Worm (Caenorhabditis elegans) whole organism, L3 larva: ENCODE measurements around the gene C15C8.8.

Experiments used
- R02D3.7 ChIP-seq: fragments of 150-350 bp; optimal IDR thresholded peaks from 2 replicates; lab custom pipeline; 2014; ENCODE audit warnings: missing biosample characterization, missing genetic modification characterization
- ZK546.5 ChIP-seq: sonication (generic microtip); optimal IDR thresholded peaks from 2 replicates; lab custom pipeline; 2017; ENCODE audit warnings: missing biosample characterization, missing genetic modification characterization
- aly-2 ChIP-seq: fragments of 150-350 bp; optimal IDR thresholded peaks from 2 replicates; lab custom pipeline; 2014; ENCODE audit warnings: missing biosample characterization, missing genetic modification characterization
- ama-1 ChIP-seq: fragments of 150-350 bp; optimal IDR thresholded peaks from 2 replicates; lab custom pipeline; 2018
- ceh-16 ChIP-seq: sonication (generic microtip); optimal IDR thresholded peaks from 2 replicates; lab custom pipeline; 2017; ENCODE audit warnings: missing biosample characterization, missing genetic modification characterization
- ceh-28 ChIP-seq: fragments of 150-350 bp; optimal IDR thresholded peaks from 2 replicates; lab custom pipeline; 2014; ENCODE audit warnings: missing biosample characterization, missing genetic modification reagents, missing genetic modification characterization
- ceh-82 ChIP-seq: fragments of 150-350 bp; optimal IDR thresholded peaks from 2 replicates; lab custom pipeline; 2014; ENCODE audit warnings: missing biosample characterization, missing genetic modification characterization
- ceh-9 ChIP-seq: sonication (generic microtip); optimal IDR thresholded peaks from 2 replicates; lab custom pipeline; 2018; ENCODE audit warnings: missing biosample characterization, missing genetic modification characterization
- daf-12 ChIP-seq: fragments of 150-350 bp; optimal IDR thresholded peaks from 2 replicates; lab custom pipeline; 2014; ENCODE audit warnings: missing biosample characterization, missing genetic modification reagents, missing genetic modification characterization
- egl-5 ChIP-seq: fragments of 150-350 bp; optimal IDR thresholded peaks from 2 replicates; lab custom pipeline; 2017; ENCODE audit warnings: missing biosample characterization, missing genetic modification reagents, missing genetic modification characterization, inconsistent platforms
- elt-1 ChIP-seq: fragments of 150-350 bp; optimal IDR thresholded peaks from 2 replicates; lab custom pipeline; 2014; ENCODE audit warnings: missing biosample characterization, missing genetic modification characterization
- elt-2 ChIP-seq: sonication (generic microtip); optimal IDR thresholded peaks from 2 replicates; lab custom pipeline; 2016; ENCODE audit warnings: missing genetic modification reagents, mild to moderate bottlenecking, missing genetic modification characterization, missing compliant biosample characterization
- elt-3 ChIP-seq, 3 experiments: fragments of 150-350 bp in 1 of 3; sonication (generic microtip) in 2 of 3; optimal IDR thresholded peaks; 2 replicates in 2 of 3; 4 replicates in 1 of 3; lab custom pipeline; 2014 to 2017; ENCODE audit warnings: missing biosample characterization in 3 of 3, missing genetic modification characterization in 3 of 3
- fkh-10 ChIP-seq: sonication (generic microtip); optimal IDR thresholded peaks from 2 replicates; lab custom pipeline; 2017; ENCODE audit warnings: missing biosample characterization, missing genetic modification reagents, missing genetic modification characterization
- fos-1 ChIP-seq: fragments of 150-350 bp; optimal IDR thresholded peaks from 2 replicates; lab custom pipeline; 2014; ENCODE audit warnings: missing biosample characterization, missing genetic modification characterization
- jun-1 ChIP-seq: fragments of 150-350 bp; optimal IDR thresholded peaks from 2 replicates; lab custom pipeline; 2014; ENCODE audit warnings: missing biosample characterization, missing genetic modification reagents, missing genetic modification characterization
- lin-15B ChIP-seq: fragments of 150-350 bp; optimal IDR thresholded peaks from 2 replicates; lab custom pipeline; 2014; ENCODE audit warnings: missing biosample characterization, missing genetic modification characterization
- lin-39 ChIP-seq: fragments of 150-350 bp; optimal IDR thresholded peaks from 2 replicates; lab custom pipeline; 2018; ENCODE audit warnings: missing biosample characterization, missing genetic modification reagents, missing genetic modification characterization
- mdl-1 ChIP-seq: fragments of 150-350 bp; optimal IDR thresholded peaks from 2 replicates; lab custom pipeline; 2014; ENCODE audit warnings: missing biosample characterization, missing genetic modification characterization
- mml-1 ChIP-seq: fragments of 150-350 bp; sonication (generic microtip); optimal IDR thresholded peaks from 3 replicates; lab custom pipeline; 2014; ENCODE audit warnings: missing biosample characterization, missing genetic modification characterization
- nfya-1 ChIP-seq: sonication (generic microtip); optimal IDR thresholded peaks from 2 replicates; lab custom pipeline; 2017; ENCODE audit warnings: missing genetic modification characterization, mild to moderate bottlenecking, missing compliant biosample characterization, antibody characterized with exemption, moderate library complexity; ENCODE audit not compliant: insufficient read depth
- nhr-11 ChIP-seq: fragments of 150-350 bp; optimal IDR thresholded peaks from 2 replicates; lab custom pipeline; 2014; ENCODE audit warnings: missing biosample characterization, missing genetic modification characterization
- nhr-23 ChIP-seq: fragments of 150-350 bp; optimal IDR thresholded peaks from 2 replicates; lab custom pipeline; 2014; ENCODE audit warnings: missing biosample characterization, missing genetic modification reagents, missing genetic modification characterization
- nhr-237 ChIP-seq: fragments of 150-350 bp; optimal IDR thresholded peaks from 2 replicates; lab custom pipeline; 2014; ENCODE audit warnings: missing biosample characterization, missing genetic modification characterization
- nhr-25 ChIP-seq: sonication (generic microtip); optimal IDR thresholded peaks from 2 replicates; lab custom pipeline; 2017; ENCODE audit warnings: missing biosample characterization, missing genetic modification characterization
- nhr-28 ChIP-seq: fragments of 150-350 bp; optimal IDR thresholded peaks from 2 replicates; lab custom pipeline; 2014; ENCODE audit warnings: missing biosample characterization, missing genetic modification characterization
- nhr-67 ChIP-seq: fragments of 150-350 bp; optimal IDR thresholded peaks from 2 replicates; lab custom pipeline; 2014; ENCODE audit warnings: missing biosample characterization, missing genetic modification characterization
- nhr-76 ChIP-seq: fragments of 150-350 bp; sonication (generic microtip); optimal IDR thresholded peaks from 5 replicates; lab custom pipeline; 2014; ENCODE audit warnings: missing biosample characterization, missing genetic modification characterization
- pqm-1 ChIP-seq: fragments of 150-350 bp; optimal IDR thresholded peaks from 2 replicates; lab custom pipeline; 2017; ENCODE audit warnings: missing biosample characterization, missing genetic modification characterization, inconsistent platforms
- skn-1 ChIP-seq: fragments of 150-350 bp; optimal IDR thresholded peaks from 2 replicates; lab custom pipeline; 2014; ENCODE audit warnings: missing biosample characterization, missing genetic modification characterization
- snpc-4 ChIP-seq: fragments of 150-350 bp; optimal IDR thresholded peaks from 2 replicates; lab custom pipeline; 2014; ENCODE audit warnings: missing biosample characterization, missing genetic modification characterization
- tbx-2 ChIP-seq: sonication (generic microtip); optimal IDR thresholded peaks from 2 replicates; lab custom pipeline; 2016; ENCODE audit warnings: mild to moderate bottlenecking, missing genetic modification characterization, missing compliant biosample characterization
- zag-1 ChIP-seq: fragments of 150-350 bp; optimal IDR thresholded peaks from 2 replicates; lab custom pipeline; 2014; ENCODE audit warnings: missing biosample characterization, missing genetic modification characterization
- ztf-11 ChIP-seq: fragments of 150-350 bp; optimal IDR thresholded peaks from 2 replicates; lab custom pipeline; 2014; ENCODE audit warnings: missing biosample characterization, missing genetic modification characterization
- ztf-4 ChIP-seq: fragments of 150-350 bp; optimal IDR thresholded peaks from 2 replicates; lab custom pipeline; 2014; ENCODE audit warnings: missing biosample characterization, missing genetic modification characterization

C15C8.8 gene

DNA sequence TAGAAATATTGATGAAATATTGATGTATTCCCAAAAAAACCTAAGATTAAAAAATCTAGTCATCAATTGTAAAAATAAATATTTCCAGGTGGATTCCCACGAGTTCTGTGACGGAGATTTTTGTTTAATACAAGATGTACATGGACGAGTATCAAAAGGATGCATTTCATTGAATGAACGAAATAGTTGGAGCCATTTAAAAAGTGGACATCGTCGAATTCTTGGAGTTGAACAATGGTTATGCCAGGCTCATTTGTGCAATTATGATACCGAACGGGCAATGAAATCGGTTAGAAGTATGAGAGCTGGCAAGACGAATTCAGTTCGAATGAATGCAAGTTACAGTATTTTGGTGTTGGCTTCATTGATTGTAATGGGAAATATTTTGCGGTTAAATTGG is 2.7 kb downstream of the C15C8.8 start:
- TF ChIP-seq ceh-16 (tag; lab: Kevin White, UChicago): no peak
- no peak for TF ChIP-seq lin-15B (tag; lab: Kevin White, UChicago)
- no peak for TF ChIP-seq nhr-25 (tag; lab: Kevin White, UChicago)
- TF ChIP-seq nhr-237: no peak
- TF ChIP-seq ceh-28 (tag; lab: Kevin White, UChicago): no peak
- no peak for TF ChIP-seq lin-39
- TF ChIP-seq mml-1: no peak
- TF ChIP-seq mdl-1 (tag; lab: Kevin White, UChicago): no peak
- no peak for TF ChIP-seq tbx-2 (tag; lab: Kevin White, UChicago)
- no peak for TF ChIP-seq nhr-76 (tag; lab: Kevin White, UChicago)

DNA sequence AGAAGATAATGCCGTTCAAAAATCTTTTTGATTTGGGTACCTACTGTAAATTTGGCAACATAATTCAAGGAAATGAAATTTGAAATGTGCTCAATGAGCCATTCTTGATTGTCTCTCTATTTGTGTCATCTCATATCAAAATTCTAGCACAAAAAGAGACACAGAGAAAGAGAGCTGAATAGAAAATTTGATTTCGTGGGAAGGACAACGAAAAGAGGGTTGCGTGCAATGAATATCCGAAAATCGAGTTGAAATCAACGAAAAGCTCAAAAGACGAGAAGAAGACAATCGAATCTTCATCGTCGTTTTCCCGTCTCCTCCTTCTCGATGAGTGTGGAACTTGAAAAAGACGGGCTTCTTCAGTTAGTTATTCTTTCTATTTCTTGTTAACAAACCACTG is 4.5 kb downstream of the C15C8.8 start, which contains the start of gene C15C8.5:
Gene C15C8.5 (plus strand): TSS at position 152 of the 400 bp plus-strand sequence.
- TF ChIP-seq fkh-10 (GFP tag; lab: Kevin White, UChicago): peak; percentile 88
- no peak for TF ChIP-seq nhr-67 (tag; lab: Kevin White, UChicago)
- TF ChIP-seq nhr-237: no peak

DNA sequence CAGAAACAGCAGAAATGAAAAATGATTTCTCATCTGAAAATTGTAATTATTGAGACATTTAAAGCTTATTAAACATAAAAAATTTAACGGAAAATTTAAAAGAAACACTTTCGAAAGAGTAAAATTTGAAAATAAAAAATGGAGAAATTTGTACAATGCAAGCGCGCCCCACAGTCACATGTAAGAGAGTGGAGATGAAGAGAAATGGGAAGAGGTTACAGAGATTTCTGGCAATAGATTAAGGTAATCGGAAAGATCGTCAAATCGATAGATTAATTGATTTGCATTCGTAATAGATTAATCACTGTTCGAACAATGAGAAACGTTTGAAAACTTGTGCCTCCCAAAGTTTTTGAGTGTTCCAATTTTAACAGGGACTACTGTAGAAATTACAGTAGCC is 4.9 kb downstream of the C15C8.8 start, which contains the start of gene C15C8.4:
Gene C15C8.4 (minus strand): TSS at position 33 of the 400 bp plus-strand sequence.
- no peak for TF ChIP-seq zag-1 (tag; lab: Kevin White, UChicago)
- no peak for TF ChIP-seq ztf-11
- TF ChIP-seq egl-5 (tag; lab: Kevin White, UChicago): no peak
- TF ChIP-seq nhr-11 (tag; lab: Kevin White, UChicago): no peak
- peak; percentile 6 for TF ChIP-seq nfya-1
- TF ChIP-seq pqm-1 (tag; lab: Kevin White, UChicago): no peak
- TF ChIP-seq daf-12: no peak
- no peak for TF ChIP-seq nhr-23 (tag; lab: Kevin White, UChicago)
- no peak for TF ChIP-seq skn-1 (tag; lab: Kevin White, UChicago)
- no peak for TF ChIP-seq elt-3 (tag; optimal IDR thresholded peaks at IDR 0.05; lab: Kevin White, UChicago)
- TF ChIP-seq elt-1: peak; percentile 54
- TF ChIP-seq R02D3.7 (tag; lab: Kevin White, UChicago): no peak
- peak; percentile 18 for TF ChIP-seq ceh-28 (tag; lab: Kevin White, UChicago)
- no peak for TF ChIP-seq jun-1 (tag; lab: Kevin White, UChicago)
- TF ChIP-seq mdl-1 (tag; lab: Kevin White, UChicago): no peak
- no peak for TF ChIP-seq tbx-2 (tag; lab: Kevin White, UChicago)
- TF ChIP-seq snpc-4 (tag; lab: Kevin White, UChicago): no peak
- TF ChIP-seq lin-15B (tag; lab: Kevin White, UChicago): peak; percentile 45
- no peak for TF ChIP-seq mml-1
- no peak for TF ChIP-seq aly-2
- no peak for TF ChIP-seq nhr-76 (tag; lab: Kevin White, UChicago)

DNA sequence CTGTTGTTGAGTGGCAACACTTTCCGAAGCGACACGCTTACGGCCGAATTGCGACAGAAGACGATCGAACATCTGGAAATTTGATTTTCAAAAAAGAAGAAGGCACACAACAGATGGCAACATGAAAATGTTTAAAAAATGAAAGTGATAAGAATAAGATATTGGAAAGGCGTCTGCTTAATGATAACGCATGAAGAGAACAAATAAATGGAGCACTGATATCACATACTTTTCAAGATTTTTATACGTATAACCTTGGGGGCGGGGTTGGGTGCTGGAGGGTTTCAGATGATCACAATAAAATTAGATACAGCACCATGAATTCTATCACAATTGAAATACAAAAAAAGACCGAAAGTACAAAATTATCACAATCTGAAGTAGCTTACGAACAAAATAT is 7.3 kb downstream of the C15C8.8 start, which contains the start of gene C15C8.7:
Gene C15C8.7 (minus strand): TSS at position 72 of the 400 bp plus-strand sequence.
- no peak for TF ChIP-seq ama-1 (lab: Kevin White, UChicago)
- TF ChIP-seq pqm-1 (tag; lab: Kevin White, UChicago): peak; percentile 42
- TF ChIP-seq elt-2 (tag; lab: Kevin White, UChicago): peak; percentile 92

DNA sequence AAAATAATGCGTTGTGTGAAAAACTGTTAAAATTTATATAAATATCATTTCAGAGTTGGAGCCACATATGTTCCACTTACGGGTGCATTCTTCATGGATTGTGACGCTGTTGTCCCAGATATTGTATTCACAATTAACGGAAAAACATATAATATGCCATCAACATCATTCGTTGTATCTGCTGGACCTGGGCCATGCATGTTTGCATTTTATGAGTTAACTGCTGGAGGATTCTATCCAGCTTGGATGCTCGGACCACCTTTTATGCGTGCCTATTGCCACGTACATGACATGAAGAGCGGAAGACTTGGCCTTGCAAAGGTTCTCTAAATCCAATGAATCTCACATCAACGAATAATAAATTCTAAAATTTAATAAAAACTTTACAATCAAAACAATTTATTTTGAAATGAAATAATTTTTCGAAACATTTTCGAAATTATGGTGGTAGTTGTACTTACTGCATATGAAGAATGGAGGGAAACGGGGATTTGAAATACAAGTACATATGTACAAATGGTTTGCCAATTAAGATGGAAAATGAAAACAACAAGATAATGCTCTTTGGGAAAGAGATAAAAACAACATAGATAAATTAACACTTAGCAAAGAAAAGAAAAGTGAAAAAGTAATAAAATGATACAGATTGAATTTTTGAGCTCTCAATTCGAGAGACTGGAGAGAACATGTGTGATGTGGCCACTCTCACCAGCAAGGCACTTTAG is 8.4 kb downstream of the C15C8.8 start:
- TF ChIP-seq lin-15B (tag; lab: Kevin White, UChicago) (no peak), ztf-4 (tag; lab: Kevin White, UChicago) (no peak), fos-1 (tag; lab: Kevin White, UChicago) (no peak), ceh-82 (tag; lab: Kevin White, UChicago) (no peak), elt-2 (tag; lab: Kevin White, UChicago) (peak; percentile 28), ceh-9 (no peak), nhr-28 (tag; lab: Kevin White, UChicago) (no peak), ZK546.5 (no peak), elt-3 (tag; optimal IDR thresholded peaks at IDR 0.05; lab: Kevin White, UChicago) (no peak)
- TF ChIP-seq, all 47 proteins: peak for 1
